Fruit fly (Drosophila melanogaster) whole organism, embryonic: ENCODE data around the gene CG12016.

ENCODE experiments used
- B-H1 ChIP-seq: fragments of 200-800 bp; sonication (Bioruptor generic); IDR thresholded peaks from 3 replicates; pipeline ENCODE4 v1.3.6; 2022; ENCODE audit warnings: missing biosample characterization, missing genetic modification characterization
- CG10209 ChIP-seq: fragments of 200-800 bp; sonication (Bioruptor generic); optimal IDR thresholded peaks from 3 replicates; lab custom pipeline; 2017; ENCODE audit warnings: missing biosample characterization, mild to moderate bottlenecking, missing genetic modification characterization, missing genetic modification reagents
- CG10267 ChIP-seq: fragments of 200-800 bp; sonication (Bioruptor generic); optimal IDR thresholded peaks from 2 replicates; lab custom pipeline; 2018; ENCODE audit warnings: missing biosample characterization, mild to moderate bottlenecking, missing genetic modification characterization, moderate library complexity
- CG11247 ChIP-seq: fragments of 200-800 bp; sonication (Bioruptor generic); IDR thresholded peaks from 2 replicates; pipeline ENCODE4 v1.3.6; 2022; ENCODE audit warnings: missing biosample characterization, missing genetic modification characterization
- CG12071 ChIP-seq: fragments of 200-800 bp; sonication (Bioruptor generic); optimal IDR thresholded peaks from 3 replicates; lab custom pipeline; 2018; ENCODE audit warnings: missing biosample characterization, mild to moderate bottlenecking, missing genetic modification characterization
- CG13287 ChIP-seq: fragments of 200-800 bp; sonication (Bioruptor generic); IDR thresholded peaks from 2 replicates; pipeline ENCODE4 v1.3.6; 2022; ENCODE audit warnings: missing biosample characterization, missing genetic modification characterization; ENCODE audit not compliant: partially characterized antibody
- CG13894 ChIP-seq: fragments of 200-800 bp; sonication (Bioruptor generic); optimal IDR thresholded peaks from 3 replicates; lab custom pipeline; 2018; ENCODE audit warnings: missing biosample characterization, mild to moderate bottlenecking, missing genetic modification characterization, moderate library complexity
- CG14014 ChIP-seq: fragments of 200-800 bp; sonication (Bioruptor generic); IDR thresholded peaks from 2 replicates; pipeline ENCODE4 v1.3.6; 2022; ENCODE audit warnings: missing biosample characterization, missing genetic modification characterization
- CG1602 ChIP-seq: fragments of 200-800 bp; sonication (Bioruptor generic); optimal IDR thresholded peaks from 3 replicates; lab custom pipeline; 2016; ENCODE audit warnings: missing biosample characterization, missing genetic modification characterization
- CG17568 ChIP-seq: fragments of 200-800 bp; sonication (Bioruptor generic); optimal IDR thresholded peaks from 2 replicates; lab custom pipeline; 2018; ENCODE audit warnings: missing biosample characterization, mild to moderate bottlenecking, missing genetic modification characterization, moderate library complexity
- CG17912 ChIP-seq: fragments of 200-800 bp; sonication (Bioruptor generic); optimal IDR thresholded peaks from 2 replicates; lab custom pipeline; 2018; ENCODE audit warnings: missing biosample characterization, mild to moderate bottlenecking, missing genetic modification characterization
- CG18619 ChIP-seq: fragments of 200-800 bp; sonication (Bioruptor generic); optimal IDR thresholded peaks from 3 replicates; lab custom pipeline; 2017; ENCODE audit warnings: missing biosample characterization, mild to moderate bottlenecking, missing genetic modification characterization
- CG18764 ChIP-seq: fragments of 200-800 bp; sonication (Bioruptor generic); optimal IDR thresholded peaks from 3 replicates; lab custom pipeline; 2016; ENCODE audit warnings: missing biosample characterization, missing genetic modification characterization
- CG2116 ChIP-seq: fragments of 200-800 bp; sonication (Bioruptor generic); optimal IDR thresholded peaks from 3 replicates; lab custom pipeline; 2018; ENCODE audit warnings: missing biosample characterization, mild to moderate bottlenecking, missing genetic modification characterization
- CG2202 ChIP-seq: fragments of 200-800 bp; sonication (Bioruptor generic); optimal IDR thresholded peaks from 2 replicates; lab custom pipeline; 2018; ENCODE audit warnings: missing biosample characterization, mild to moderate bottlenecking, missing genetic modification characterization
- CG30020 ChIP-seq: fragments of 200-800 bp; optimal IDR thresholded peaks from 2 replicates; lab custom pipeline; 2019; ENCODE audit warnings: missing biosample characterization, mild to moderate bottlenecking, missing genetic modification characterization, moderate library complexity
- CG31224 ChIP-seq: fragments of 200-800 bp; sonication (Bioruptor generic); IDR thresholded peaks from 2 replicates; pipeline ENCODE4 v1.3.6; 2022; ENCODE audit warnings: missing biosample characterization, missing genetic modification characterization
- CG3163 ChIP-seq: fragments of 200-800 bp; sonication (Bioruptor generic); optimal IDR thresholded peaks from 3 replicates; lab custom pipeline; 2016; ENCODE audit warnings: missing biosample characterization, missing genetic modification characterization
- CG4730 ChIP-seq: fragments of 200-800 bp; sonication (Bioruptor generic); IDR thresholded peaks from 2 replicates; pipeline ENCODE4 v1.3.6; 2022; ENCODE audit warnings: missing biosample characterization, missing genetic modification characterization
- CG4854 ChIP-seq: fragments of 200-800 bp; sonication (Bioruptor generic); optimal IDR thresholded peaks from 2 replicates; lab custom pipeline; 2016; ENCODE audit warnings: missing biosample characterization, missing genetic modification characterization, inconsistent platforms
- CG5180 ChIP-seq: fragments of 200-800 bp; sonication (Bioruptor generic); optimal IDR thresholded peaks from 3 replicates; lab custom pipeline; 2017; ENCODE audit warnings: missing biosample characterization, missing genetic modification characterization, mild to moderate bottlenecking, moderate library complexity, missing genetic modification reagents
- CG6791 ChIP-seq: fragments of 200-800 bp; sonication (Bioruptor generic); IDR thresholded peaks from 3 replicates; pipeline ENCODE4 v1.3.6; 2022; ENCODE audit warnings: missing biosample characterization, missing genetic modification characterization; ENCODE audit not compliant: partially characterized antibody
- CG7839 ChIP-seq: fragments of 200-800 bp; sonication (Bioruptor generic); optimal IDR thresholded peaks from 3 replicates; lab custom pipeline; 2018; ENCODE audit warnings: missing biosample characterization, mild to moderate bottlenecking, missing genetic modification characterization, moderate library complexity
- CG7928 ChIP-seq: fragments of 200-800 bp; sonication (Bioruptor generic); optimal IDR thresholded peaks from 2 replicates; lab custom pipeline; 2017; ENCODE audit warnings: missing biosample characterization, mild to moderate bottlenecking, missing genetic modification characterization
- CHES-1-like ChIP-seq: fragments of 200-800 bp; sonication (Bioruptor generic); optimal IDR thresholded peaks from 2 replicates; lab custom pipeline; 2016; ENCODE audit warnings: missing biosample characterization, missing genetic modification characterization
- Dip3 ChIP-seq: fragments of 200-800 bp; sonication (Bioruptor generic); optimal IDR thresholded peaks from 3 replicates; lab custom pipeline; 2016; ENCODE audit warnings: missing biosample characterization, missing genetic modification characterization
- HHEX ChIP-seq: fragments of 200-800 bp; sonication (Bioruptor generic); optimal IDR thresholded peaks from 3 replicates; lab custom pipeline; 2017; ENCODE audit warnings: missing biosample characterization, mild to moderate bottlenecking, missing genetic modification characterization, missing genetic modification reagents
- NC2α ChIP-seq: fragments of 200-800 bp; sonication (Bioruptor generic); optimal IDR thresholded peaks from 2 replicates; lab custom pipeline; 2016; ENCODE audit warnings: missing biosample characterization, missing genetic modification characterization
- Optix ChIP-seq: fragments of 200-800 bp; sonication (Bioruptor generic); IDR thresholded peaks from 3 replicates; pipeline ENCODE4 v1.3.6; 2022; ENCODE audit warnings: missing biosample characterization, missing genetic modification characterization
- Rfx ChIP-seq: fragments of 200-800 bp; sonication (Bioruptor generic); IDR thresholded peaks from 2 replicates; pipeline ENCODE4 v1.3.6; 2022; ENCODE audit warnings: missing biosample characterization, missing genetic modification characterization
- Sry-β ChIP-seq: fragments of 200-800 bp; sonication (Bioruptor generic); optimal IDR thresholded peaks from 2 replicates; lab custom pipeline; 2018; ENCODE audit warnings: missing biosample characterization, mild to moderate bottlenecking, missing genetic modification characterization, moderate library complexity
- Vsx1 ChIP-seq: fragments of 200-800 bp; sonication (Bioruptor generic); optimal IDR thresholded peaks from 2 replicates; lab custom pipeline; 2017; ENCODE audit warnings: missing biosample characterization, mild to moderate bottlenecking, missing genetic modification characterization, missing genetic modification reagents
- aop ChIP-seq: fragments of 200-800 bp; sonication (Bioruptor generic); IDR thresholded peaks from 2 replicates; pipeline ENCODE4 v1.3.6; 2022; ENCODE audit warnings: missing biosample characterization, missing genetic modification characterization
- bsh ChIP-seq, 2 experiments: fragments of 200-800 bp; sonication (Bioruptor generic); optimal IDR thresholded peaks; 2 replicates each; lab custom pipeline; 2017 to 2018; ENCODE audit warnings: mild to moderate bottlenecking in 2 of 2, missing biosample characterization in 2 of 2, missing genetic modification characterization in 2 of 2, moderate library complexity in 1 of 2
- cad ChIP-seq: fragments of >200 bp; optimal IDR thresholded peaks from 2 replicates; lab custom pipeline; 2017; ENCODE audit warnings: missing biosample characterization, missing genetic modification characterization
- dmrt99B ChIP-seq: fragments of 200-800 bp; sonication (Bioruptor generic); optimal IDR thresholded peaks from 2 replicates; lab custom pipeline; 2018; ENCODE audit warnings: missing biosample characterization, mild to moderate bottlenecking, missing genetic modification characterization, moderate library complexity
- fd3F ChIP-seq: fragments of 200-800 bp; sonication (Bioruptor generic); optimal IDR thresholded peaks from 2 replicates; lab custom pipeline; 2018; ENCODE audit warnings: missing biosample characterization, mild to moderate bottlenecking, missing genetic modification characterization, moderate library complexity
- lab ChIP-seq: fragments of 200-800 bp; sonication (Bioruptor generic); optimal IDR thresholded peaks from 3 replicates; lab custom pipeline; 2017; ENCODE audit warnings: missing biosample characterization, missing genetic modification characterization, mild to moderate bottlenecking, moderate library complexity, missing genetic modification reagents
- lmd ChIP-seq: fragments of 200-800 bp; sonication (Bioruptor generic); IDR thresholded peaks from 2 replicates; pipeline ENCODE4 v1.3.6; 2022; ENCODE audit warnings: missing biosample characterization, missing genetic modification characterization
- luna ChIP-seq: fragments of 200-800 bp; sonication (Bioruptor generic); optimal IDR thresholded peaks from 2 replicates; lab custom pipeline; 2016; ENCODE audit warnings: missing biosample characterization, missing genetic modification characterization
- maf-S ChIP-seq: fragments of 200-800 bp; sonication (Bioruptor generic); optimal IDR thresholded peaks from 2 replicates; lab custom pipeline; 2016; ENCODE audit warnings: missing biosample characterization, missing genetic modification characterization
- nau ChIP-seq: fragments of 200-800 bp; sonication (Bioruptor generic); optimal IDR thresholded peaks from 3 replicates; lab custom pipeline; 2017; ENCODE audit warnings: missing biosample characterization, mild to moderate bottlenecking, missing genetic modification characterization, missing genetic modification reagents
- org-1 ChIP-seq: fragments of 200-800 bp; sonication (Bioruptor generic); optimal IDR thresholded peaks from 2 replicates; lab custom pipeline; 2017; ENCODE audit warnings: missing biosample characterization, missing genetic modification characterization
- p53 ChIP-seq: fragments of 200-800 bp; sonication (Bioruptor generic); optimal IDR thresholded peaks from 2 replicates; lab custom pipeline; 2016; ENCODE audit warnings: missing biosample characterization, missing genetic modification characterization
- pfk ChIP-seq: fragments of 200-800 bp; sonication (Bioruptor generic); optimal IDR thresholded peaks from 2 replicates; lab custom pipeline; 2018; ENCODE audit warnings: missing biosample characterization, mild to moderate bottlenecking, missing genetic modification characterization, moderate library complexity
- phol ChIP-seq: fragments of 200-800 bp; sonication (Bioruptor generic); optimal IDR thresholded peaks from 3 replicates; lab custom pipeline; 2018; ENCODE audit warnings: missing biosample characterization, mild to moderate bottlenecking, missing genetic modification characterization, moderate library complexity
- pum ChIP-seq: fragments of 200-800 bp; sonication (Bioruptor generic); optimal IDR thresholded peaks from 2 replicates; lab custom pipeline; 2016; ENCODE audit warnings: missing biosample characterization, missing genetic modification characterization
- sna ChIP-seq: fragments of 200-800 bp; sonication (Bioruptor generic); IDR thresholded peaks from 2 replicates; pipeline ENCODE4 v1.3.6; 2022; ENCODE audit warnings: missing biosample characterization, missing genetic modification characterization; ENCODE audit not compliant: partially characterized antibody
- tap ChIP-seq: fragments of 200-800 bp; optimal IDR thresholded peaks from 3 replicates; lab custom pipeline; 2019; ENCODE audit warnings: missing biosample characterization, mild to moderate bottlenecking, missing genetic modification characterization, moderate library complexity
- zen2 ChIP-seq: fragments of 200-800 bp; sonication (Bioruptor generic); IDR thresholded peaks from 3 replicates; pipeline ENCODE4 v1.3.6; 2022; ENCODE audit warnings: missing biosample characterization, missing genetic modification characterization; ENCODE audit not compliant: partially characterized antibody
- zfh1 ChIP-seq: fragments of 200-800 bp; sonication (Bioruptor generic); IDR thresholded peaks from 3 replicates; pipeline ENCODE4 v1.3.6; 2022; ENCODE audit warnings: missing biosample characterization, missing genetic modification characterization

The CG12016 gene

DNA sequence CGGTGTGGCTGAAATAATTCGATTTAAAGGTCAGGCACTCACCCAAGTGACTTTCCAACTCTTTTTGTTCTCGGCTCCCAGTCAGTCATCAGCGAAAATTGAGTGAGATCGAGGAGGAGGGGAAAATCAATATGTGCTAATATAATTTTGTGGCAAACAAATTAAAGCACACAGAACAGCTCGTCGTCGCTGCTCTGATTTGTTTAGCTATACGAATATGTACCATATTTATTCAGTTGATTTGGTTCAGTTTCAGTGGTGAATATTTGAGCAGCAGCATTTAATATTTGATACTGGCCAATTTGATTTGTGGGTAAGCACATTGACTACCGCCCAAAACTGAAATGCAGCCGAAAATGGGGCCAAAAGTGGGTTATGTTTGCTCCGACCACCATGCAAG lies 13.9 kb upstream of the CG12016 start (continued):
- no peak for TF ChIP-seq Dip3
- TF ChIP-seq CG7928: no peak
- TF ChIP-seq CG2116 (GFP tag; lab: Kevin White, UChicago): no peak
- peak; percentile 11 for TF ChIP-seq Vsx1 (GFP tag; lab: Kevin White, UChicago)
- no peak for TF ChIP-seq CG5180 (GFP tag; lab: Kevin White, UChicago)
- TF ChIP-seq nau: peak; percentile 63
- no peak for TF ChIP-seq CG1602 (GFP tag; lab: Kevin White, UChicago)
- peak; percentile 14 for TF ChIP-seq CG7839 (tag; lab: Kevin White, UChicago)
- peak; percentile 56 for TF ChIP-seq HHEX (GFP tag; lab: Kevin White, UChicago)
- TF ChIP-seq CG13287 (GFP tag; lab: Robert Waterston, UW): no peak
- TF ChIP-seq zfh1 (GFP tag; lab: Robert Waterston, UW): peak; percentile 45; the same call in 1 of the 3 replicates
- TF ChIP-seq CHES-1-like (GFP tag; lab: Kevin White, UChicago): peak; percentile 19
- no peak for TF ChIP-seq sna (GFP tag; lab: Robert Waterston, UW)
- TF ChIP-seq pum: no peak
- no peak for TF ChIP-seq CG31224
- no peak for TF ChIP-seq cad (GFP tag; lab: Kevin White, UChicago)
- TF ChIP-seq CG17568 (GFP tag; lab: Kevin White, UChicago): peak; percentile 60
- TF ChIP-seq lmd (GFP tag; lab: Robert Waterston, UW): no peak
- no peak for TF ChIP-seq CG11247 (GFP tag; lab: Robert Waterston, UW)
- TF ChIP-seq Sry-β (GFP tag; lab: Kevin White, UChicago): peak; percentile 1
- peak; percentile 64 for TF ChIP-seq CG2202 (tag; lab: Kevin White, UChicago)
- no peak for TF ChIP-seq CG17912
- no peak for TF ChIP-seq phol (tag; lab: Kevin White, UChicago)
- TF ChIP-seq maf-S (GFP tag; lab: Kevin White, UChicago): no peak
- no peak for TF ChIP-seq aop (GFP tag; lab: Robert Waterston, UW)
- no peak for TF ChIP-seq CG10267 (tag; lab: Kevin White, UChicago)
- peak; percentile 77 for TF ChIP-seq lab (GFP tag; lab: Kevin White, UChicago)
- TF ChIP-seq CG3163 (GFP tag; lab: Kevin White, UChicago): peak; percentile 13
- peak; percentile 28 for TF ChIP-seq CG18619 (GFP tag; lab: Kevin White, UChicago)
- peak; percentile 55 for TF ChIP-seq CG18764 (GFP tag; lab: Kevin White, UChicago)
- no peak for TF ChIP-seq tap (tag; lab: Kevin White, UChicago)
- no peak for TF ChIP-seq CG14014
- no peak for TF ChIP-seq CG6791 (GFP tag; lab: Robert Waterston, UW)
- TF ChIP-seq CG13894 (tag; lab: Kevin White, UChicago): no peak
- TF ChIP-seq NC2α (GFP tag; lab: Kevin White, UChicago): no peak
- TF ChIP-seq fd3F (GFP tag; lab: Kevin White, UChicago): peak; percentile 42
- no peak for TF ChIP-seq p53 (GFP tag; lab: Kevin White, UChicago)
- no peak for TF ChIP-seq CG30020
- TF ChIP-seq Optix (GFP tag; lab: Robert Waterston, UW): no peak
- TF ChIP-seq luna (GFP tag; lab: Kevin White, UChicago): no peak
- no peak for TF ChIP-seq dmrt99B
- no peak for TF ChIP-seq zen2 (GFP tag; lab: Robert Waterston, UW)
- no peak for TF ChIP-seq pfk (GFP tag; lab: Kevin White, UChicago)
- TF ChIP-seq bsh (GFP tag; optimal IDR thresholded peaks at IDR 0.05; lab: Kevin White, UChicago): peak in 1 of 2 experiments; percentile 83
- no peak for TF ChIP-seq CG4730
- TF ChIP-seq Rfx (GFP tag; lab: Robert Waterston, UW): peak; percentile 21; the same call in 1 of the 2 replicates
- peak; percentile 74 for TF ChIP-seq CG10209
- no peak for TF ChIP-seq CG4854 (GFP tag; lab: Kevin White, UChicago)
- no peak for TF ChIP-seq B-H1
- peak; percentile 61 for TF ChIP-seq org-1
- peak; percentile 58 for TF ChIP-seq CG12071
